Worm (Caenorhabditis elegans) whole organism, mixed stage, embryonic: ENCODE data around the gene dbt-1.

Experiments
- mep-1 ChIP-seq: fragments of 150-350 bp; optimal IDR thresholded peaks from 2 replicates; lab custom pipeline; 2017; ENCODE audit warnings: missing biosample characterization, missing genetic modification reagents, missing genetic modification characterization, inconsistent platforms
- nhr-76 ChIP-seq: sonication (generic microtip); optimal IDR thresholded peaks from 2 replicates; lab custom pipeline; 2017; ENCODE audit warnings: missing biosample characterization, missing genetic modification characterization

DNA sequence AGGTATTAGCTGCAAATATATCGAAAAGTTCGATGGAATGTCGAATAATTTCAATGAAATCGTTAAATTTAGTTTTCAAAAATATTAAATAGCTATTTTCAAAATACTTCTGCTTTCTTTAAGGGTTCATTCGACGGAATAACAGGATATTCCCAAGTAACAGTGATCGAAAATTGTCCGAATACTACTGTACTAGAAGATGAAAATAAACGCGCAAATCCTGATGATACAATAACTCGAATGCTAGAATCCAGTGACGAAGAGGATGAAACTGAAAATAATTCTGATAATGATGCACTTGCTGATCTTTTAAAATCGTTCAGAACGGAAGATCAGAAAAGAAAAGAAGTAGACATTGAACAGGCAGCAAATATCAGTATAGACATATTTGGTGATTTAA lies 44.2 kb downstream of the dbt-1 start:
- TF ChIP-seq mep-1 (tag; lab: Kevin White, UChicago) = no peak
- TF ChIP-seq nhr-76 (tag; lab: Kevin White, UChicago) = no peak
